Worm (Caenorhabditis elegans) whole organism, late embryonic: ENCODE data around the gene coq-6.

Source experiments
- K02D7.2 ChIP-seq: sonication (generic microtip); optimal IDR thresholded peaks from 2 replicates; lab custom pipeline; 2017; ENCODE audit warnings: mild to moderate bottlenecking, missing genetic modification characterization, missing compliant biosample characterization
- K09A11.1 ChIP-seq: sonication (generic microtip); optimal IDR thresholded peaks from 2 replicates; lab custom pipeline; 2017; ENCODE audit warnings: antibody characterized with exemption, mild to moderate bottlenecking, missing genetic modification characterization, missing compliant biosample characterization; ENCODE audit not compliant: insufficient read depth
- T23F11.4 ChIP-seq: fragments of 200-800 bp; sonication (Bioruptor generic); optimal IDR thresholded peaks from 2 replicates; lab custom pipeline; 2018; ENCODE audit warnings: mild to moderate bottlenecking, missing genetic modification characterization, missing compliant biosample characterization
- Y22D7AL.16 ChIP-seq: sonication (generic microtip); optimal IDR thresholded peaks from 2 replicates; lab custom pipeline; 2016; ENCODE audit warnings: missing genetic modification characterization, missing compliant biosample characterization
- ama-1 ChIP-seq: fragments of 150-350 bp; optimal IDR thresholded peaks from 2 replicates; lab custom pipeline; 2014
- ceh-22 ChIP-seq: sonication (generic microtip); optimal IDR thresholded peaks from 2 replicates; lab custom pipeline; 2017; ENCODE audit warnings: missing biosample characterization, missing genetic modification characterization
- ceh-24 ChIP-seq: sonication (generic microtip); optimal IDR thresholded peaks from 2 replicates; lab custom pipeline; 2016; ENCODE audit warnings: mild to moderate bottlenecking, missing genetic modification characterization, missing compliant biosample characterization
- ceh-34 ChIP-seq: sonication (generic microtip); optimal IDR thresholded peaks from 2 replicates; lab custom pipeline; 2016; ENCODE audit warnings: mild to moderate bottlenecking, missing genetic modification characterization, missing compliant biosample characterization
- ceh-48 ChIP-seq: sonication (generic microtip); optimal IDR thresholded peaks from 2 replicates; lab custom pipeline; 2016; ENCODE audit warnings: missing genetic modification characterization, inconsistent platforms, missing compliant biosample characterization
- ceh-6 ChIP-seq: fragments of 200-800 bp; sonication (Bioruptor generic); optimal IDR thresholded peaks from 2 replicates; lab custom pipeline; 2018; ENCODE audit warnings: mild to moderate bottlenecking, missing genetic modification characterization, missing compliant biosample characterization
- dve-1 ChIP-seq: sonication (generic microtip); optimal IDR thresholded peaks from 2 replicates; lab custom pipeline; 2017; ENCODE audit warnings: antibody characterized with exemption, mild to moderate bottlenecking, missing genetic modification characterization, missing compliant biosample characterization
- eyg-1 ChIP-seq: sonication (generic microtip); optimal IDR thresholded peaks from 2 replicates; lab custom pipeline; 2016; ENCODE audit warnings: missing genotype, missing genetic modification characterization, missing compliant biosample characterization
- fax-1 ChIP-seq: sonication (generic microtip); optimal IDR thresholded peaks from 2 replicates; lab custom pipeline; 2016; ENCODE audit warnings: missing genotype, missing genetic modification characterization, missing compliant biosample characterization
- hlh-13 ChIP-seq: fragments of 200-800 bp; sonication (Bioruptor generic); optimal IDR thresholded peaks from 2 replicates; lab custom pipeline; 2018; ENCODE audit warnings: mild to moderate bottlenecking, missing genetic modification characterization, missing compliant biosample characterization
- hlh-15 ChIP-seq: sonication (generic microtip); optimal IDR thresholded peaks from 2 replicates; lab custom pipeline; 2016; ENCODE audit warnings: missing genetic modification characterization, missing compliant biosample characterization
- hlh-30 ChIP-seq: sonication (generic microtip); optimal IDR thresholded peaks from 2 replicates; lab custom pipeline; 2017; ENCODE audit warnings: antibody characterized with exemption, missing genetic modification characterization, missing compliant biosample characterization; ENCODE audit not compliant: insufficient read depth
- hlh-6 ChIP-seq: sonication (generic microtip); optimal IDR thresholded peaks from 2 replicates; lab custom pipeline; 2016; ENCODE audit warnings: missing genotype, missing genetic modification characterization, missing compliant biosample characterization
- hlh-8 ChIP-seq: sonication (generic microtip); optimal IDR thresholded peaks from 2 replicates; lab custom pipeline; 2016; ENCODE audit warnings: missing genotype, missing genetic modification characterization, missing compliant biosample characterization
- lim-6 ChIP-seq: sonication (generic microtip); optimal IDR thresholded peaks from 2 replicates; lab custom pipeline; 2016; ENCODE audit warnings: missing genetic modification characterization, missing compliant biosample characterization
- lin-11 ChIP-seq: fragments of 200-800 bp; sonication (Bioruptor generic); optimal IDR thresholded peaks from 2 replicates; lab custom pipeline; 2018; ENCODE audit warnings: mild to moderate bottlenecking, missing genetic modification characterization, missing compliant biosample characterization
- mec-3 ChIP-seq: sonication (generic microtip); optimal IDR thresholded peaks from 2 replicates; lab custom pipeline; 2016; ENCODE audit warnings: borderline replicate concordance, missing genetic modification characterization, missing compliant biosample characterization
- nhr-232 ChIP-seq: sonication (generic microtip); optimal IDR thresholded peaks from 2 replicates; lab custom pipeline; 2016; ENCODE audit warnings: missing genetic modification characterization, missing compliant biosample characterization
- pag-3 ChIP-seq: sonication (generic microtip); optimal IDR thresholded peaks from 2 replicates; lab custom pipeline; 2016; ENCODE audit warnings: missing compliant biosample characterization, missing genetic modification characterization, borderline replicate concordance
- pax-1 ChIP-seq: fragments of 150-350 bp; optimal IDR thresholded peaks from 2 replicates; lab custom pipeline; 2014; ENCODE audit warnings: missing biosample characterization, missing genetic modification characterization
- pha-2 ChIP-seq: sonication (generic microtip); optimal IDR thresholded peaks from 2 replicates; lab custom pipeline; 2017; ENCODE audit warnings: mild to moderate bottlenecking, missing genetic modification characterization, missing compliant biosample characterization
- pha-4 ChIP-seq: fragments of 150-350 bp; optimal IDR thresholded peaks from 2 replicates; lab custom pipeline; 2018; ENCODE audit warnings: missing biosample characterization, missing genetic modification reagents, missing genetic modification characterization
- pqm-1 ChIP-seq: sonication (generic microtip); optimal IDR thresholded peaks from 2 replicates; lab custom pipeline; 2016; ENCODE audit warnings: missing genetic modification characterization, missing compliant biosample characterization
- pros-1 ChIP-seq: fragments of 150-350 bp; optimal IDR thresholded peaks from 2 replicates; lab custom pipeline; 2014; ENCODE audit warnings: missing biosample characterization, missing genetic modification reagents, missing genetic modification characterization
- ref-2 ChIP-seq: sonication (generic microtip); optimal IDR thresholded peaks from 2 replicates; lab custom pipeline; 2016; ENCODE audit warnings: missing genetic modification characterization, missing compliant biosample characterization
- sdc-2 ChIP-seq: sonication (generic microtip); optimal IDR thresholded peaks from 2 replicates; lab custom pipeline; 2016; ENCODE audit warnings: missing genotype, missing genetic modification characterization, missing compliant biosample characterization
- sox-2 ChIP-seq: fragments of 200-800 bp; sonication (Bioruptor generic); IDR thresholded peaks from 2 replicates; pipeline ENCODE4 v1.3.6; 2022; ENCODE audit warnings: missing genetic modification reagents, missing genetic modification characterization, missing compliant biosample characterization
- sox-4 ChIP-seq: sonication (generic microtip); optimal IDR thresholded peaks from 2 replicates; lab custom pipeline; 2017; ENCODE audit warnings: mild to moderate bottlenecking, missing genetic modification characterization, inconsistent platforms, missing compliant biosample characterization
- tbx-7 ChIP-seq: sonication (generic microtip); optimal IDR thresholded peaks from 2 replicates; lab custom pipeline; 2016; ENCODE audit warnings: missing genotype, missing genetic modification characterization, missing compliant biosample characterization
- unc-3 ChIP-seq, 2 experiments: fragments of 200-800 bp in 1 of 2; sonication (Bioruptor generic) in 1 of 2; sonication (generic microtip) in 1 of 2; conservative IDR thresholded peaks in 1 of 2; optimal IDR thresholded peaks in 1 of 2; 2 replicates each; pipeline versions ENCODE4 v1.3.6 to Lab custom; 2016 to 2022; ENCODE audit warnings: missing compliant biosample characterization in 2 of 2, missing genetic modification characterization in 2 of 2, missing genetic modification reagents in 1 of 2
- unc-42 ChIP-seq: sonication (generic microtip); optimal IDR thresholded peaks from 2 replicates; lab custom pipeline; 2016; ENCODE audit warnings: missing genotype, missing genetic modification characterization, missing compliant biosample characterization
- ztf-16 ChIP-seq: sonication (generic microtip); optimal IDR thresholded peaks from 2 replicates; lab custom pipeline; 2017; ENCODE audit warnings: missing genetic modification characterization, missing compliant biosample characterization

The coq-6 gene

DNA sequence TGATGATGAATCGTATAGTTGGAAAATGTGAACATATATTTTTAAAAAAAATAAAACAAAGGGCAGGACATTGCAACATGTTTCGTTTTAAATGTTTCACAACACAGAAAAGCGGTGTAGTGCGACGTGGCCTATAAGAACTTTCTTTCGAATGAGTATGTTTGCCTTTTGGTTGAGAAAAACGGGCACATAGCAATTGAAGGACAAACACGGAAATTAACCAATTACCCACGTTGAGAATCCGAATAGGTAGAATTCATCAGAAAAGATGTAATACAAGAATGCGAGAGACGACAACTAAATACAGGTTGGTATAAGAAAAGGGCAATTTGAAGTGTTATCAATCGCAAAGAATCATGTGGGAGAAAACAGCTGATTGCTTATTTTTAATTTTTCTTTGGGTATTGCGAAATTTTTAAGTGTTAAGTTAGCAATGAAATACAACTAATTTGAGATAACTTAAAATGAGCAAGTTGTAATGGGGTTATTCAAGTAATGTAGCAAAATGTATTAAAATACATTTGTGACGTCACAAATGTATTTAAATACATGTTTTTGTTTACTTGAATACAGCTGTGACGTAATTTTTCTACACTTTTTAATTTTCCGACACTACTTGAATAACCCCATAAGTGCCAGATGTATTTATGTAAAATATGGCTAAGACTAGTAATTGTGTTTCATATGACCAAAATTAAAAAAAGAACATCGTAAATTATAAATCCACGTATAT, 3.1 kb upstream of the coq-6 start, which contains the start of gene acl-14 (continued):
- TF ChIP-seq T23F11.4 (GFP tag; lab: Kevin White, UChicago) = no peak

ce11 chrV:9334216-9334615, 2.3 kb upstream of the coq-6 start, which contains the start of gene ucp-4:
ucp-4 (plus strand) TSS chrV:9334298.
- no peak for TF ChIP-seq ref-2 (tag; lab: Kevin White, UChicago)
- TF ChIP-seq hlh-6 (tag; lab: Kevin White, UChicago) = no peak
- TF ChIP-seq T23F11.4 (GFP tag; lab: Kevin White, UChicago) = no peak
- no peak for TF ChIP-seq ztf-16 (tag; lab: Kevin White, UChicago)
- no peak for TF ChIP-seq dve-1 (tag; lab: Kevin White, UChicago)
- no peak for TF ChIP-seq sox-4
- TF ChIP-seq pha-4 = no peak
- TF ChIP-seq mec-3 (tag; lab: Kevin White, UChicago) = no peak
- TF ChIP-seq tbx-7 (tag; lab: Kevin White, UChicago) = no peak
- TF ChIP-seq pag-3 (tag; lab: Kevin White, UChicago) = no peak
- no peak for TF ChIP-seq hlh-13 (GFP tag; lab: Kevin White, UChicago)
- no peak for TF ChIP-seq nhr-232
- TF ChIP-seq K09A11.1 (tag; lab: Kevin White, UChicago) = no peak
- TF ChIP-seq ceh-48 = no peak
- no peak for TF ChIP-seq ceh-22

- TF ChIP-seq ama-1 (lab: Kevin White, UChicago) = peak; percentile 83
- TF ChIP-seq ceh-6 = no peak
- no peak for TF ChIP-seq fax-1 (tag; lab: Kevin White, UChicago)
- TF ChIP-seq pax-1 = no peak
- TF ChIP-seq Y22D7AL.16 (tag; lab: Kevin White, UChicago) = no peak
- TF ChIP-seq, all 69 proteins: peak for 1
Observed at ce11 chrV:9338452-9338851, 1.9 kb downstream of the coq-6 start.

- no peak for TF ChIP-seq hlh-15 (tag; lab: Kevin White, UChicago)
- TF ChIP-seq hlh-8 (tag; lab: Kevin White, UChicago) = no peak
- TF ChIP-seq ama-1 (lab: Kevin White, UChicago) = peak; percentile 32
- no peak for TF ChIP-seq K02D7.2 (tag; lab: Kevin White, UChicago)
- TF ChIP-seq pha-2 (tag; lab: Kevin White, UChicago) = no peak
- 0 out of 2 replicates have a peak, but pooled peaks have one; percentile 28 for TF ChIP-seq unc-3 (GFP tag; conservative IDR thresholded peaks at IDR 0.05; lab: Robert Waterston, UW)
- no peak for TF ChIP-seq unc-3 (tag; optimal IDR thresholded peaks at IDR 0.05; lab: Kevin White, UChicago)
- no peak for TF ChIP-seq unc-42 (tag; lab: Kevin White, UChicago)
Observed at ce11 chrV:9340318-9340717, 3.8 kb downstream of the coq-6 start.

ce11 chrV:9342965-9343628, 6.5 kb downstream of the coq-6 start:
- TF ChIP-seq pros-1 (tag; lab: Kevin White, UChicago) (no peak), lin-11 (tag; lab: Kevin White, UChicago) (no peak), Y22D7AL.16 (tag; lab: Kevin White, UChicago) (no peak), pqm-1 (tag; lab: Kevin White, UChicago) (no peak), hlh-30 (tag; lab: Kevin White, UChicago) (no peak), ceh-48 (no peak), eyg-1 (tag; lab: Kevin White, UChicago) (no peak), pha-4 (no peak), lim-6 (tag; lab: Kevin White, UChicago) (no peak), pax-1 (no peak), ceh-34 (tag; lab: Kevin White, UChicago) (no peak), ceh-24 (tag; lab: Kevin White, UChicago) (no peak), sox-2 (GFP tag; lab: Robert Waterston, UW) (no peak), sdc-2 (tag; lab: Kevin White, UChicago) (no peak), ceh-22 (no peak)
- TF ChIP-seq, all 69 proteins: peak for 0
